Fruit fly (Drosophila melanogaster): Measurements from ENCODE around the gene CG8173.

DNA sequence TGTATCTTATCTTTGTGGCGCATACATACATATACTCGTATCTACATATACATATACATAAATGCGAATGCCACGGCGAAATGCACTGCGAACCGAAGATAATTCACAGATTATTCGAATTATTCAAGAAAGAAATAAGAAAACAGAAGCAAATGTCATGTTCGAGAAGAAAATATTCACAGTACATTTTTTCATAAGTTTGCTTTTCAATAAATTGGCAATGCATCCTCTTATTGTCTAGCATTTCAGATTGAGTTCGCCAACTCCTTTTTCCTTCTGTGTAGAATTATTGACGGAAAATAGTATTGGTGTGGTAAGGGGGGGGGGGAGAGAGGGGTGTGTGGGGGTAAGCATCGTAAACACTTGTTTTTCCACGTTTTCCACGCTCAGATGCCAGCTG, 9.0 kb upstream of the CG8173 start:
- TF ChIP-seq CG13204 (GFP tag; optimal IDR thresholded peaks at IDR 0.05) (no peak), CG4496 (GFP tag; IDR thresholded peaks at IDR 0.05) (peak; percentile 59; the same call in 2 of the 3 replicates), CG32121 (GFP tag; IDR thresholded peaks at IDR 0.05) (0 out of 2 replicates have a peak, but pooled peaks have one; percentile 32)

Measured in whole organism, pupa.